Worm (Caenorhabditis elegans): ENCODE measurements around the gene Y73B3A.4.
"Not testable (repeated sequence)": the region's sequence is repeated elsewhere in the genome, so short reads cannot be mapped to it uniquely, and the experiment has no call there.

The Y73B3A.4 gene

ce11 chrX:104737-105136, at the start of gene Y73B3A.4:
Y73B3A.4 (minus strand) TSS chrX:104777.
- not testable (repeated sequence) for TF ChIP-seq him-1, dao-5, W03F9.2 (tag; optimal IDR thresholded peaks at IDR 0.05)

- TF ChIP-seq W03F9.2 (tag; optimal IDR thresholded peaks at IDR 0.05), result no peak
- no peak for TF ChIP-seq dao-5 (tag; optimal IDR thresholded peaks at IDR 0.05)
- no peak for TF ChIP-seq him-1 (tag; optimal IDR thresholded peaks at IDR 0.05)
Measured at ce11 chrX:147824-148223, 43.2 kb upstream of the Y73B3A.4 start, which contains the start of gene Y73B3A.11. Y73B3A.11 (plus strand) TSS chrX:148124.

ce11 chrX:146832-147231, 42.3 kb upstream of the Y73B3A.4 start:
- TF ChIP-seq dao-5 (tag; optimal IDR thresholded peaks at IDR 0.05) (no peak), him-1 (tag; optimal IDR thresholded peaks at IDR 0.05) (no peak), W03F9.2 (tag; optimal IDR thresholded peaks at IDR 0.05) (no peak)

ce11 chrX:141149-141548, 36.6 kb upstream of the Y73B3A.4 start, which contains the start of gene Y73B3A.8:
Y73B3A.8 (minus strand) TSS chrX:141249.
- TF ChIP-seq W03F9.2 (tag; optimal IDR thresholded peaks at IDR 0.05) (no peak), him-1 (tag; optimal IDR thresholded peaks at IDR 0.05) (no peak)

ce11 chrX:119363-119762, 14.8 kb upstream of the Y73B3A.4 start, which contains the start of gene fbxa-16:
fbxa-16 (plus strand) TSS chrX:119663.
- not testable (repeated sequence) for TF ChIP-seq dao-5, him-1, W03F9.2 (tag; optimal IDR thresholded peaks at IDR 0.05)

ce11 chrX:117080-117479, 12.5 kb upstream of the Y73B3A.4 start, which contains the start of gene fbxa-222:
fbxa-222 (plus strand) TSS chrX:117380.
- no peak for TF ChIP-seq W03F9.2 (tag; optimal IDR thresholded peaks at IDR 0.05)
- TF ChIP-seq dao-5 (tag; optimal IDR thresholded peaks at IDR 0.05), result no peak
- TF ChIP-seq him-1 (tag; optimal IDR thresholded peaks at IDR 0.05), result no peak

ce11 chrX:114400-114799, 9.8 kb upstream of the Y73B3A.4 start, which contains the start of gene fbxa-221:
fbxa-221 (plus strand) TSS chrX:114700.
- not testable (repeated sequence) for TF ChIP-seq him-1, W03F9.2, dao-5 (tag; optimal IDR thresholded peaks at IDR 0.05)

- TF ChIP-seq him-1, dao-5, W03F9.2 (tag; optimal IDR thresholded peaks at IDR 0.05): not testable (repeated sequence)
Measured at ce11 chrX:108929-109328, 4.4 kb upstream of the Y73B3A.4 start, which contains the start of gene elk-2. elk-2 (minus strand) TSS chrX:109029.

ce11 chrX:88905-89304, 15.7 kb downstream of the Y73B3A.4 start:
- TF ChIP-seq dao-5 (tag; optimal IDR thresholded peaks at IDR 0.05), result no peak
- no peak for TF ChIP-seq him-1 (tag; optimal IDR thresholded peaks at IDR 0.05)
- no peak for TF ChIP-seq W03F9.2 (tag; optimal IDR thresholded peaks at IDR 0.05)

ce11 chrX:84602-85001, 20.0 kb downstream of the Y73B3A.4 start:
- no peak for TF ChIP-seq W03F9.2 (tag; optimal IDR thresholded peaks at IDR 0.05)
- no peak for TF ChIP-seq dao-5 (tag; optimal IDR thresholded peaks at IDR 0.05)
- no peak for TF ChIP-seq him-1 (tag; optimal IDR thresholded peaks at IDR 0.05)

- not testable (repeated sequence) for TF ChIP-seq him-1, W03F9.2, dao-5 (tag; optimal IDR thresholded peaks at IDR 0.05)
Measured at ce11 chrX:47484-47883, 57.1 kb downstream of the Y73B3A.4 start, which contains the start of gene Y73B3A.20. Y73B3A.20 (plus strand) TSS chrX:47690.

ce11 chrX:46833-47232, 57.7 kb downstream of the Y73B3A.4 start, which contains the start of gene Y73B3A.1:
Y73B3A.1 (minus strand) TSS chrX:46933.
- not testable (repeated sequence) for TF ChIP-seq him-1, dao-5, W03F9.2 (tag; optimal IDR thresholded peaks at IDR 0.05)

Data from whole organism, L4/young adult.